Fruit fly (Drosophila melanogaster) whole organism, embryonic: Measurements from ENCODE around the gene obst-F.
A peak's percentile ranks its signal among the peaks of the same experiment; 100 is the strongest.

ENCODE experiments used
- ATbp ChIP-seq: fragments of 200-800 bp; sonication (Bioruptor generic); optimal IDR thresholded peaks from 2 replicates; lab custom pipeline; 2017; ENCODE audit warnings: missing biosample characterization, mild to moderate bottlenecking, missing genetic modification characterization, missing genetic modification reagents
- CG1024 ChIP-seq: fragments of 200-800 bp; sonication (Bioruptor generic); IDR thresholded peaks from 2 replicates; pipeline ENCODE4 v1.3.6; 2022; ENCODE audit warnings: missing biosample characterization, missing genetic modification characterization
- CG10462 ChIP-seq: fragments of 200-800 bp; sonication (Bioruptor generic); optimal IDR thresholded peaks from 2 replicates; lab custom pipeline; 2016; ENCODE audit warnings: missing biosample characterization, missing genetic modification characterization
- CG14050 ChIP-seq: fragments of 200-800 bp; sonication (Bioruptor generic); IDR thresholded peaks from 3 replicates; pipeline ENCODE4 v1.3.6; 2022; ENCODE audit warnings: missing biosample characterization, missing genetic modification characterization
- CG17359 ChIP-seq: fragments of 200-800 bp; sonication (Bioruptor generic); optimal IDR thresholded peaks from 3 replicates; lab custom pipeline; 2018; ENCODE audit warnings: missing biosample characterization, mild to moderate bottlenecking, missing genetic modification characterization, moderate library complexity
- CG2712 ChIP-seq: fragments of 200-800 bp; optimal IDR thresholded peaks from 3 replicates; lab custom pipeline; 2019; ENCODE audit warnings: missing biosample characterization, mild to moderate bottlenecking, missing genetic modification characterization, moderate library complexity
- CG34224 ChIP-seq: fragments of 200-800 bp; sonication (Bioruptor generic); IDR thresholded peaks from 3 replicates; pipeline ENCODE4 v1.3.6; 2022; ENCODE audit warnings: missing biosample characterization, missing genetic modification characterization; ENCODE audit not compliant: partially characterized antibody
- CG34376 ChIP-seq: fragments of 200-800 bp; sonication (Bioruptor generic); optimal IDR thresholded peaks from 2 replicates; lab custom pipeline; 2018; ENCODE audit warnings: missing biosample characterization, mild to moderate bottlenecking, missing genetic modification characterization
- CG4328 ChIP-seq: fragments of 200-800 bp; sonication (Bioruptor generic); optimal IDR thresholded peaks from 3 replicates; lab custom pipeline; 2017; ENCODE audit warnings: missing biosample characterization, missing genetic modification reagents, missing genetic modification characterization
- CG4360 ChIP-seq: fragments of 200-800 bp; sonication (Bioruptor generic); IDR thresholded peaks from 2 replicates; pipeline ENCODE4 v1.3.6; 2022; ENCODE audit warnings: missing biosample characterization, missing genetic modification characterization
- CG7987 ChIP-seq: fragments of 200-800 bp; sonication (Bioruptor generic); optimal IDR thresholded peaks from 2 replicates; lab custom pipeline; 2018; ENCODE audit warnings: missing biosample characterization, mild to moderate bottlenecking, missing genetic modification characterization, moderate library complexity
- CG8765 ChIP-seq: fragments of 200-800 bp; sonication (Bioruptor generic); IDR thresholded peaks from 2 replicates; pipeline ENCODE4 v1.3.6; 2022; ENCODE audit warnings: missing biosample characterization, missing genetic modification characterization
- CG8944 ChIP-seq: fragments of 200-800 bp; sonication (Bioruptor generic); optimal IDR thresholded peaks from 3 replicates; lab custom pipeline; 2016; ENCODE audit warnings: missing biosample characterization, missing genetic modification characterization
- CoRest ChIP-seq: fragments of 200-800 bp; sonication (Bioruptor generic); optimal IDR thresholded peaks from 3 replicates; lab custom pipeline; 2018; ENCODE audit warnings: missing biosample characterization, mild to moderate bottlenecking, missing genetic modification characterization, moderate library complexity
- Gsc ChIP-seq: fragments of 200-800 bp; sonication (Bioruptor generic); IDR thresholded peaks from 2 replicates; pipeline ENCODE4 v1.3.6; 2022; ENCODE audit warnings: missing biosample characterization, missing genetic modification characterization
- Hand ChIP-seq: fragments of 200-800 bp; sonication (Bioruptor generic); optimal IDR thresholded peaks from 2 replicates; lab custom pipeline; 2017; ENCODE audit warnings: mild to moderate bottlenecking, missing biosample characterization, missing genetic modification reagents, missing genetic modification characterization
- Hey ChIP-seq: fragments of 200-800 bp; sonication (Bioruptor generic); optimal IDR thresholded peaks from 3 replicates; lab custom pipeline; 2018; ENCODE audit warnings: missing biosample characterization, mild to moderate bottlenecking, missing genetic modification characterization
- Hmx ChIP-seq: fragments of 200-800 bp; sonication (Bioruptor generic); optimal IDR thresholded peaks from 2 replicates; lab custom pipeline; 2016; ENCODE audit warnings: missing biosample characterization, missing genetic modification characterization
- Mad ChIP-seq: fragments of 200-800 bp; sonication (Bioruptor generic); optimal IDR thresholded peaks from 2 replicates; lab custom pipeline; 2016; ENCODE audit warnings: missing biosample characterization, missing genetic modification characterization
- Poxn ChIP-seq: fragments of 200-800 bp; sonication (Bioruptor generic); IDR thresholded peaks from 2 replicates; pipeline ENCODE4 v1.3.6; 2022; ENCODE audit warnings: missing biosample characterization, missing genetic modification characterization
- Vsx1 ChIP-seq: fragments of 200-800 bp; sonication (Bioruptor generic); optimal IDR thresholded peaks from 2 replicates; lab custom pipeline; 2017; ENCODE audit warnings: missing biosample characterization, mild to moderate bottlenecking, missing genetic modification characterization, missing genetic modification reagents
- Xrp1 ChIP-seq: fragments of 200-800 bp; sonication (Bioruptor generic); IDR thresholded peaks from 2 replicates; pipeline ENCODE4 v1.3.6; 2022; ENCODE audit warnings: missing biosample characterization, missing genetic modification characterization
- ara ChIP-seq: fragments of 200-800 bp; sonication (Bioruptor generic); IDR thresholded peaks from 2 replicates; pipeline ENCODE4 v1.3.6; 2022; ENCODE audit warnings: missing biosample characterization, missing genetic modification characterization
- ash1 ChIP-seq: fragments of 200-800 bp; sonication (Bioruptor generic); optimal IDR thresholded peaks from 2 replicates; lab custom pipeline; 2018; ENCODE audit warnings: missing biosample characterization, mild to moderate bottlenecking, missing genetic modification characterization
- bowl ChIP-seq: fragments of 200-800 bp; sonication (Bioruptor generic); IDR thresholded peaks from 2 replicates; pipeline ENCODE4 v1.3.6; 2022; ENCODE audit warnings: missing biosample characterization, missing genetic modification characterization
- cad ChIP-seq: fragments of >200 bp; optimal IDR thresholded peaks from 2 replicates; lab custom pipeline; 2017; ENCODE audit warnings: missing biosample characterization, missing genetic modification characterization
- dimm ChIP-seq: fragments of 200-800 bp; sonication (Bioruptor generic); IDR thresholded peaks from 2 replicates; pipeline ENCODE4 v1.3.6; 2022; ENCODE audit warnings: missing biosample characterization, missing genetic modification characterization
- eve ChIP-seq, 2 experiments: fragments of >200 bp; optimal IDR thresholded peaks; 2 replicates each; lab custom pipeline; 2017; ENCODE audit warnings: missing biosample characterization in 2 of 2, missing genetic modification characterization in 2 of 2
- eyg ChIP-seq: fragments of 200-800 bp; sonication (Bioruptor generic); optimal IDR thresholded peaks from 3 replicates; lab custom pipeline; 2016; ENCODE audit warnings: missing biosample characterization, missing genetic modification characterization
- fd102C ChIP-seq: fragments of 200-800 bp; sonication (Bioruptor generic); optimal IDR thresholded peaks from 2 replicates; lab custom pipeline; 2018; ENCODE audit warnings: missing biosample characterization, mild to moderate bottlenecking, missing genetic modification characterization, moderate library complexity
- gcm2 ChIP-seq: fragments of 200-800 bp; sonication (Bioruptor generic); optimal IDR thresholded peaks from 2 replicates; lab custom pipeline; 2016; ENCODE audit warnings: missing biosample characterization, missing genetic modification characterization
- grau ChIP-seq: fragments of 200-800 bp; optimal IDR thresholded peaks from 3 replicates; lab custom pipeline; 2019; ENCODE audit warnings: missing biosample characterization, mild to moderate bottlenecking, missing genetic modification characterization, moderate library complexity
- grn ChIP-seq: fragments of 200-800 bp; sonication (Bioruptor generic); optimal IDR thresholded peaks from 3 replicates; lab custom pipeline; 2017; ENCODE audit warnings: missing biosample characterization, missing genetic modification characterization
- ham ChIP-seq: fragments of 200-800 bp; sonication (Bioruptor generic); IDR thresholded peaks from 2 replicates; pipeline ENCODE4 v1.3.6; 2022; ENCODE audit warnings: missing biosample characterization, missing genetic modification characterization
- hbn ChIP-seq: fragments of 200-800 bp; sonication (Bioruptor generic); IDR thresholded peaks from 2 replicates; pipeline ENCODE4 v1.3.6; 2022; ENCODE audit warnings: missing biosample characterization, missing genetic modification characterization; ENCODE audit not compliant: partially characterized antibody
- luna ChIP-seq: fragments of 200-800 bp; sonication (Bioruptor generic); optimal IDR thresholded peaks from 2 replicates; lab custom pipeline; 2016; ENCODE audit warnings: missing biosample characterization, missing genetic modification characterization
- maf-S ChIP-seq: fragments of 200-800 bp; sonication (Bioruptor generic); optimal IDR thresholded peaks from 2 replicates; lab custom pipeline; 2016; ENCODE audit warnings: missing biosample characterization, missing genetic modification characterization
- mirr ChIP-seq: fragments of 200-800 bp; sonication (Bioruptor generic); optimal IDR thresholded peaks from 3 replicates; lab custom pipeline; 2018; ENCODE audit warnings: missing biosample characterization, mild to moderate bottlenecking, missing genetic modification characterization
- oc ChIP-seq: fragments of 200-800 bp; sonication (Bioruptor generic); optimal IDR thresholded peaks from 2 replicates; lab custom pipeline; 2018; ENCODE audit warnings: missing biosample characterization, mild to moderate bottlenecking, missing genetic modification characterization, moderate library complexity
- odd ChIP-seq: fragments of 200-800 bp; sonication (Bioruptor generic); optimal IDR thresholded peaks from 2 replicates; lab custom pipeline; 2017; ENCODE audit warnings: missing biosample characterization, mild to moderate bottlenecking, missing genetic modification characterization
- org-1 ChIP-seq: fragments of 200-800 bp; sonication (Bioruptor generic); optimal IDR thresholded peaks from 2 replicates; lab custom pipeline; 2017; ENCODE audit warnings: missing biosample characterization, missing genetic modification characterization
- p53 ChIP-seq: fragments of 200-800 bp; sonication (Bioruptor generic); optimal IDR thresholded peaks from 2 replicates; lab custom pipeline; 2016; ENCODE audit warnings: missing biosample characterization, missing genetic modification characterization
- peb ChIP-seq: fragments of 200-800 bp; sonication (Bioruptor generic); IDR thresholded peaks from 2 replicates; pipeline ENCODE4 v1.3.6; 2022; ENCODE audit warnings: missing biosample characterization, missing genetic modification characterization
- phol ChIP-seq: fragments of 200-800 bp; sonication (Bioruptor generic); optimal IDR thresholded peaks from 3 replicates; lab custom pipeline; 2018; ENCODE audit warnings: missing biosample characterization, mild to moderate bottlenecking, missing genetic modification characterization, moderate library complexity
- row ChIP-seq: fragments of 200-800 bp; sonication (Bioruptor generic); IDR thresholded peaks from 3 replicates; pipeline ENCODE4 v1.3.6; 2022; ENCODE audit warnings: missing biosample characterization, missing genetic modification characterization
- schlank ChIP-seq: fragments of 200-800 bp; sonication (Bioruptor generic); optimal IDR thresholded peaks from 2 replicates; lab custom pipeline; 2018; ENCODE audit warnings: missing biosample characterization, mild to moderate bottlenecking, missing genetic modification characterization
- sob ChIP-seq: fragments of 200-800 bp; sonication (Bioruptor generic); IDR thresholded peaks from 2 replicates; pipeline ENCODE4 v1.3.6; 2022; ENCODE audit warnings: missing biosample characterization, missing genetic modification characterization
- ssp ChIP-seq: fragments of 200-800 bp; sonication (Bioruptor generic); IDR thresholded peaks from 2 replicates; pipeline ENCODE4 v1.3.6; 2022; ENCODE audit warnings: missing biosample characterization, missing genetic modification characterization
- unc-4 ChIP-seq: fragments of 200-800 bp; sonication (Bioruptor generic); IDR thresholded peaks from 2 replicates; pipeline ENCODE4 v1.3.6; 2022; ENCODE audit warnings: missing biosample characterization, missing genetic modification characterization; ENCODE audit not compliant: partially characterized antibody
- vnd ChIP-seq: fragments of 200-800 bp; sonication (Bioruptor generic); IDR thresholded peaks from 3 replicates; pipeline ENCODE4 v1.3.6; 2022; ENCODE audit warnings: missing biosample characterization, missing genetic modification characterization; ENCODE audit not compliant: partially characterized antibody
- yki ChIP-seq: fragments of >200 bp; optimal IDR thresholded peaks from 3 replicates; lab custom pipeline; 2018
- zen ChIP-seq: fragments of 200-800 bp; sonication (Bioruptor generic); optimal IDR thresholded peaks from 3 replicates; lab custom pipeline; 2018; ENCODE audit warnings: missing biosample characterization, mild to moderate bottlenecking, missing genetic modification characterization, moderate library complexity

Gene obst-F

DNA sequence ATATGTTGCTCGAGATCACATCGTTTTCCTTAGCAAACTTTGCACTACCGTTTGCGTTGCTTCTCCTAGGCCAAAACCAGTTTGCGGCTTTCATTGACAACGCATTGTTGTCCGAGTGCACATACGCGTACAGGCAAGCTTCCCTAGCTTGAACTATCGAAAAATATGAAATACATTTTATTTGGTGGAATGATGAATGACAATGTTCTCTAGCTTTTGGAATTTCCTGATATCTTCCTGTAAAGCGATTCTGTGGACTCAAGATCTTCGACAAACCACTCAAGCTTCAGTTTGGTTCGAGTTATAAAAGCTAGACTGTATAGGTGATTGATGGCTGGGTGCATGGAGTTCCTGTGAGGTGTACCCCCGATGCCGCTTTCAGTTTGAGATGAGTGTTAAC lies 5.6 kb downstream of the obst-F start (continued):
- TF ChIP-seq gcm2 (GFP tag; lab: Kevin White, UChicago): no peak
- TF ChIP-seq Hand (GFP tag; lab: Kevin White, UChicago): no peak
- TF ChIP-seq luna (GFP tag; lab: Kevin White, UChicago): no peak
- no peak for TF ChIP-seq schlank (tag; lab: Kevin White, UChicago)
- TF ChIP-seq yki (lab: Kevin White, UChicago): no peak
- peak; percentile 12 for TF ChIP-seq CG10462 (GFP tag; lab: Kevin White, UChicago)
- no peak for TF ChIP-seq Hey
- TF ChIP-seq maf-S: peak; percentile 21
- TF ChIP-seq peb (GFP tag; lab: Robert Waterston, UW): peak; percentile 49; the same call in 1 of the 2 replicates
- TF ChIP-seq CG7987: no peak
- no peak for TF ChIP-seq Poxn
- TF ChIP-seq ssp (GFP tag; lab: Robert Waterston, UW): peak; percentile 59
- no peak for TF ChIP-seq grn
- no peak for TF ChIP-seq Hmx
- TF ChIP-seq Mad (GFP tag; lab: Kevin White, UChicago): no peak
- TF ChIP-seq row (GFP tag; lab: Robert Waterston, UW): peak; percentile 74
- TF ChIP-seq Gsc (GFP tag; lab: Robert Waterston, UW): peak; percentile 23; the same call in 1 of the 2 replicates
- no peak for TF ChIP-seq CG34224 (GFP tag; lab: Robert Waterston, UW)
- TF ChIP-seq mirr (GFP tag; lab: Kevin White, UChicago): no peak
- no peak for TF ChIP-seq p53 (GFP tag; lab: Kevin White, UChicago)
- no peak for TF ChIP-seq Vsx1 (GFP tag; lab: Kevin White, UChicago)
- no peak for TF ChIP-seq CG8765 (GFP tag; lab: Robert Waterston, UW)
- peak; percentile 72 for TF ChIP-seq phol (tag; lab: Kevin White, UChicago)
- no peak; the same call in 1 of the 2 replicates for TF ChIP-seq dimm (GFP tag; lab: Robert Waterston, UW)
- no peak for TF ChIP-seq ham (GFP tag; lab: Robert Waterston, UW)
- TF ChIP-seq cad (GFP tag; lab: Kevin White, UChicago): no peak
- no peak for TF ChIP-seq CG34376
- no peak for TF ChIP-seq ash1
- TF ChIP-seq eyg (GFP tag; lab: Kevin White, UChicago): no peak
- TF ChIP-seq eve (GFP tag; optimal IDR thresholded peaks at IDR 0.05; lab: Kevin White, UChicago): peak in 1 of 2 experiments; percentile 69
- peak; percentile 95 for TF ChIP-seq grau (tag; lab: Kevin White, UChicago)
- peak; percentile 60 for TF ChIP-seq CoRest (tag; lab: Kevin White, UChicago)
- peak; percentile 81 for TF ChIP-seq CG2712
- peak; percentile 74 for TF ChIP-seq ara (GFP tag; lab: Robert Waterston, UW)
- TF ChIP-seq zen (tag; lab: Kevin White, UChicago): no peak
- no peak for TF ChIP-seq unc-4
- TF ChIP-seq vnd (GFP tag; lab: Robert Waterston, UW): no peak
- no peak for TF ChIP-seq CG4328 (GFP tag; lab: Kevin White, UChicago)
- TF ChIP-seq CG17359 (tag; lab: Kevin White, UChicago): peak; percentile 75
- no peak for TF ChIP-seq fd102C
- TF ChIP-seq oc: peak; percentile 68
- TF ChIP-seq hbn (GFP tag; lab: Robert Waterston, UW): no peak
- TF ChIP-seq ATbp (GFP tag; lab: Kevin White, UChicago): peak; percentile 66
- peak; percentile 57; the same call in 1 of the 2 replicates for TF ChIP-seq sob
- TF ChIP-seq Xrp1 (GFP tag; lab: Robert Waterston, UW): peak; percentile 81
- TF ChIP-seq odd: no peak
- TF ChIP-seq bowl (GFP tag; lab: Robert Waterston, UW): no peak
- TF ChIP-seq CG4360 (GFP tag; lab: Robert Waterston, UW): 0 out of 2 replicates have a peak, but pooled peaks have one; percentile 24
- peak; percentile 63 for TF ChIP-seq CG8944 (GFP tag; lab: Kevin White, UChicago)
- 0 out of 2 replicates have a peak, but pooled peaks have one; percentile 44 for TF ChIP-seq CG1024 (GFP tag; lab: Robert Waterston, UW)
- peak; percentile 31 for TF ChIP-seq org-1 (GFP tag; lab: Kevin White, UChicago)
- TF ChIP-seq CG14050: peak; percentile 46; the same call in 1 of the 3 replicates
